Worm (Caenorhabditis elegans): ENCODE measurements around the gene nspe-7.

- TF ChIP-seq nhr-237 (tag; optimal IDR thresholded peaks at IDR 0.05), result no peak
- no peak for TF ChIP-seq ceh-39 (tag; optimal IDR thresholded peaks at IDR 0.05)
- TF ChIP-seq unc-39 (tag; optimal IDR thresholded peaks at IDR 0.05), result no peak
These were observed 3.9 kb downstream of the nspe-7 start, which contains the start of gene Y38E10A.34 for ce11 chrII:12630888-12631287.

Data from whole organism, mixed stage, embryonic.